Worm (Caenorhabditis elegans) whole organism, L1 larva: Measurements from ENCODE around the gene C08A9.3.

Source experiments
- C16A3.4 ChIP-seq: fragments of 150-350 bp; optimal IDR thresholded peaks from 2 replicates; lab custom pipeline; 2014; ENCODE audit warnings: missing biosample characterization, missing genetic modification characterization
- C34B4.2 ChIP-seq: sonication (generic microtip); optimal IDR thresholded peaks from 2 replicates; lab custom pipeline; 2017; ENCODE audit warnings: mild to moderate bottlenecking, missing genetic modification characterization, missing compliant biosample characterization
- F16B12.6 ChIP-seq: fragments of 150-350 bp; optimal IDR thresholded peaks from 2 replicates; lab custom pipeline; 2014; ENCODE audit warnings: missing biosample characterization, missing genetic modification characterization
- aha-1 ChIP-seq: fragments of 150-350 bp; optimal IDR thresholded peaks from 2 replicates; lab custom pipeline; 2014; ENCODE audit warnings: missing biosample characterization, missing genetic modification characterization
- alr-1 ChIP-seq: fragments of 200-800 bp; sonication (Bioruptor generic); optimal IDR thresholded peaks from 2 replicates; lab custom pipeline; 2018; ENCODE audit warnings: borderline replicate concordance, mild to moderate bottlenecking, missing genetic modification characterization, missing compliant biosample characterization
- ama-1 ChIP-seq: fragments of 150-350 bp; optimal IDR thresholded peaks from 2 replicates; lab custom pipeline; 2014
- ceh-88 ChIP-seq: fragments of 200-800 bp; sonication (Bioruptor generic); IDR thresholded peaks from 2 replicates; pipeline ENCODE4 v1.3.6; 2022; ENCODE audit warnings: missing genetic modification characterization, missing compliant biosample characterization
- ces-1 ChIP-seq: fragments of 150-350 bp; optimal IDR thresholded peaks from 2 replicates; lab custom pipeline; 2014; ENCODE audit warnings: missing biosample characterization, missing genetic modification reagents, missing genetic modification characterization
- dsc-1 ChIP-seq: sonication (generic microtip); optimal IDR thresholded peaks from 2 replicates; lab custom pipeline; 2016; ENCODE audit warnings: mild to moderate bottlenecking, missing genetic modification characterization, missing compliant biosample characterization
- egl-27 ChIP-seq, 2 experiments: fragments of 150-350 bp in 1 of 2; sonication (generic microtip); optimal IDR thresholded peaks; 3 replicates each; lab custom pipeline; 2017 to 2018; ENCODE audit warnings: missing biosample characterization in 2 of 2, missing genetic modification characterization in 2 of 2, missing genetic modification reagents in 2 of 2
- elt-2 ChIP-seq: sonication (generic microtip); optimal IDR thresholded peaks from 2 replicates; lab custom pipeline; 2016; ENCODE audit warnings: missing genetic modification characterization, mild to moderate bottlenecking, inconsistent platforms, missing compliant biosample characterization, missing genetic modification reagents
- elt-3 ChIP-seq, 6 experiments: fragments of 150-350 bp in 1 of 6; sonication (generic microtip); optimal IDR thresholded peaks; 2 replicates each; lab custom pipeline; 2017 to 2018; ENCODE audit warnings: missing biosample characterization in 6 of 6, missing genetic modification characterization in 6 of 6, inconsistent platforms in 1 of 6
- ets-5 ChIP-seq: fragments of 200-800 bp; sonication (Bioruptor generic); IDR thresholded peaks from 2 replicates; pipeline ENCODE4 v1.3.6; 2022; ENCODE audit warnings: missing genetic modification characterization, missing compliant biosample characterization
- fkh-4 ChIP-seq: sonication (generic microtip); optimal IDR thresholded peaks from 2 replicates; lab custom pipeline; 2016; ENCODE audit warnings: missing compliant biosample characterization, missing genetic modification characterization, borderline replicate concordance
- fkh-8 ChIP-seq: sonication (generic microtip); optimal IDR thresholded peaks from 2 replicates; lab custom pipeline; 2016; ENCODE audit warnings: mild to moderate bottlenecking, missing genetic modification characterization, missing compliant biosample characterization
- grh-1 ChIP-seq: fragments of 200-800 bp; sonication (Bioruptor generic); IDR thresholded peaks from 2 replicates; pipeline ENCODE4 v1.3.6; 2022; ENCODE audit warnings: missing genetic modification reagents, missing genetic modification characterization, missing compliant biosample characterization
- hpl-2 ChIP-seq: fragments of 150-350 bp; optimal IDR thresholded peaks from 2 replicates; lab custom pipeline; 2014; ENCODE audit warnings: missing biosample characterization, missing genetic modification reagents, missing genetic modification characterization
- jun-1 ChIP-seq: fragments of 150-350 bp; optimal IDR thresholded peaks from 2 replicates; lab custom pipeline; 2014; ENCODE audit warnings: missing biosample characterization, missing genetic modification reagents, missing genetic modification characterization
- lin-13 ChIP-seq: fragments of 150-350 bp; optimal IDR thresholded peaks from 2 replicates; lab custom pipeline; 2014; ENCODE audit warnings: missing biosample characterization, missing genetic modification reagents, missing genetic modification characterization
- lin-14 ChIP-seq: fragments of 200-800 bp; sonication (Bioruptor generic); optimal IDR thresholded peaks from 2 replicates; lab custom pipeline; 2018; ENCODE audit warnings: mild to moderate bottlenecking, missing genetic modification characterization, moderate library complexity, missing compliant biosample characterization
- lin-35 ChIP-seq, 2 experiments: fragments of 150-350 bp; optimal IDR thresholded peaks; 2 replicates each; lab custom pipeline; 2014; ENCODE audit warnings: missing biosample characterization in 2 of 2, missing genetic modification characterization in 2 of 2, missing genetic modification reagents in 2 of 2
- mab-9 ChIP-seq: fragments of 200-800 bp; sonication (Bioruptor generic); IDR thresholded peaks from 2 replicates; pipeline ENCODE4 v1.3.6; 2022; ENCODE audit warnings: missing genetic modification reagents, missing genetic modification characterization, missing compliant biosample characterization
- mef-2 ChIP-seq: fragments of 150-350 bp; optimal IDR thresholded peaks from 2 replicates; lab custom pipeline; 2014; ENCODE audit warnings: missing biosample characterization, missing genetic modification characterization
- mep-1 ChIP-seq: fragments of 150-350 bp; optimal IDR thresholded peaks from 2 replicates; lab custom pipeline; 2014; ENCODE audit warnings: missing biosample characterization, missing genetic modification characterization
- nhr-11 ChIP-seq: fragments of 150-350 bp; optimal IDR thresholded peaks from 2 replicates; lab custom pipeline; 2014; ENCODE audit warnings: missing biosample characterization, missing genetic modification characterization
- nhr-19 ChIP-seq: fragments of 200-800 bp; sonication (Bioruptor generic); conservative IDR thresholded peaks from 2 replicates; pipeline ENCODE4 v1.3.6; 2022; ENCODE audit warnings: missing genetic modification characterization, missing compliant biosample characterization
- nhr-237 ChIP-seq: fragments of 150-350 bp; optimal IDR thresholded peaks from 2 replicates; lab custom pipeline; 2014; ENCODE audit warnings: missing biosample characterization, missing genetic modification characterization
- nhr-71 ChIP-seq: sonication (generic microtip); optimal IDR thresholded peaks from 2 replicates; lab custom pipeline; 2016; ENCODE audit warnings: mild to moderate bottlenecking, missing genetic modification characterization, moderate library complexity, missing compliant biosample characterization
- nhr-76 ChIP-seq: sonication (generic microtip); optimal IDR thresholded peaks from 2 replicates; lab custom pipeline; 2017; ENCODE audit warnings: missing biosample characterization, missing genetic modification characterization
- nhr-77 ChIP-seq: fragments of 150-350 bp; optimal IDR thresholded peaks from 2 replicates; lab custom pipeline; 2014; ENCODE audit warnings: missing biosample characterization, missing genetic modification characterization
- nhr-85 ChIP-seq: sonication (generic microtip); peaks from one replicate; lab custom pipeline; 2016; ENCODE audit warnings: missing genetic modification characterization, inconsistent platforms, missing compliant biosample characterization
- nhr-90 ChIP-seq: sonication (generic microtip); optimal IDR thresholded peaks from 2 replicates; lab custom pipeline; 2016; ENCODE audit warnings: mild to moderate bottlenecking, missing genetic modification characterization, missing compliant biosample characterization; ENCODE audit not compliant: poor library complexity
- pqm-1 ChIP-seq: sonication (generic microtip); optimal IDR thresholded peaks from 3 replicates; lab custom pipeline; 2017; ENCODE audit warnings: missing biosample characterization, missing genetic modification characterization
- snpc-4 ChIP-seq: fragments of 150-350 bp; optimal IDR thresholded peaks from 2 replicates; lab custom pipeline; 2014; ENCODE audit warnings: missing biosample characterization, missing genetic modification characterization
- snu-23 ChIP-seq: sonication (generic microtip); optimal IDR thresholded peaks from 2 replicates; lab custom pipeline; 2016; ENCODE audit warnings: missing genetic modification characterization, missing compliant biosample characterization
- sox-4 ChIP-seq: sonication (generic microtip); optimal IDR thresholded peaks from 2 replicates; lab custom pipeline; 2016; ENCODE audit warnings: missing genetic modification characterization, missing compliant biosample characterization
- sptf-1 ChIP-seq: fragments of 150-350 bp; optimal IDR thresholded peaks from 2 replicates; lab custom pipeline; 2014; ENCODE audit warnings: missing biosample characterization, missing genetic modification characterization
- sup-37 ChIP-seq: fragments of 200-800 bp; sonication (Bioruptor generic); optimal IDR thresholded peaks from 2 replicates; lab custom pipeline; 2018; ENCODE audit warnings: mild to moderate bottlenecking, missing genetic modification characterization, missing compliant biosample characterization
- swsn-7 ChIP-seq: sonication (generic microtip); optimal IDR thresholded peaks from 2 replicates; lab custom pipeline; 2016; ENCODE audit warnings: missing genetic modification characterization, missing compliant biosample characterization
- tbx-2 ChIP-seq: sonication (generic microtip); optimal IDR thresholded peaks from 2 replicates; lab custom pipeline; 2016; ENCODE audit warnings: missing genetic modification characterization, missing compliant biosample characterization
- tlp-1 ChIP-seq: fragments of 150-350 bp; optimal IDR thresholded peaks from 2 replicates; lab custom pipeline; 2014; ENCODE audit warnings: missing biosample characterization, missing genetic modification characterization
- unc-130 ChIP-seq: fragments of 150-350 bp; optimal IDR thresholded peaks from 2 replicates; lab custom pipeline; 2017; ENCODE audit warnings: missing biosample characterization, missing genetic modification characterization, inconsistent platforms
- unc-30 ChIP-seq: sonication (generic microtip); optimal IDR thresholded peaks from 2 replicates; lab custom pipeline; 2017; ENCODE audit warnings: missing biosample characterization, missing genetic modification characterization
- unc-62 ChIP-seq: fragments of 150-350 bp; optimal IDR thresholded peaks from 2 replicates; lab custom pipeline; 2014; ENCODE audit warnings: missing biosample characterization, missing genetic modification reagents, missing genetic modification characterization
- unc-86 ChIP-seq: sonication (generic microtip); optimal IDR thresholded peaks from 2 replicates; lab custom pipeline; 2016; ENCODE audit warnings: missing genetic modification characterization, missing compliant biosample characterization
- vab-15 ChIP-seq: sonication (generic microtip); optimal IDR thresholded peaks from 2 replicates; lab custom pipeline; 2017; ENCODE audit warnings: missing genotype, mild to moderate bottlenecking, missing genetic modification characterization, missing compliant biosample characterization
- xbp-1 ChIP-seq: sonication (generic microtip); optimal IDR thresholded peaks from 2 replicates; lab custom pipeline; 2016; ENCODE audit warnings: missing genetic modification characterization, missing compliant biosample characterization
- zag-1 ChIP-seq: fragments of 150-350 bp; optimal IDR thresholded peaks from 2 replicates; lab custom pipeline; 2014; ENCODE audit warnings: missing biosample characterization, missing genetic modification characterization
- ztf-11 ChIP-seq, 2 experiments: sonication (generic microtip); optimal IDR thresholded peaks; 2 replicates each; lab custom pipeline; 2016 to 2017; ENCODE audit warnings: missing genetic modification characterization in 2 of 2, missing biosample characterization in 1 of 2, missing compliant biosample characterization in 1 of 2

C08A9.3 gene

ce11 chrX:17066937-17067336 lies 26.2 kb downstream of the C08A9.3 start:
- peak; percentile 79 for TF ChIP-seq elt-2 (tag; lab: Kevin White, UChicago)
- no peak for TF ChIP-seq unc-30
- no peak for TF ChIP-seq elt-3 (tag; optimal IDR thresholded peaks at IDR 0.05; lab: Kevin White, UChicago)
- TF ChIP-seq lin-14, result peak; percentile 12
- peak in 1 of 2 experiments; percentile 33 for TF ChIP-seq lin-35 (GFP tag; optimal IDR thresholded peaks at IDR 0.05; lab: Kevin White, UChicago)
- TF ChIP-seq, all 84 proteins: peak for 3

ce11 chrX:17064820-17065219 lies 28.3 kb downstream of the C08A9.3 start:
- TF ChIP-seq nhr-237 (tag; lab: Kevin White, UChicago), result no peak
- TF ChIP-seq lin-35 (GFP tag; optimal IDR thresholded peaks at IDR 0.05; lab: Kevin White, UChicago), result peak in 1 of 2 experiments; percentile 39
- no peak for TF ChIP-seq unc-130
- no peak for TF ChIP-seq mab-9 (GFP tag; lab: Robert Waterston, UW)
- peak; percentile 33 for TF ChIP-seq tbx-2 (tag; lab: Kevin White, UChicago)
- no peak for TF ChIP-seq hpl-2 (GFP tag; lab: Kevin White, UChicago)
- peak; percentile 76 for TF ChIP-seq elt-2 (tag; lab: Kevin White, UChicago)
- TF ChIP-seq tlp-1 (tag; lab: Kevin White, UChicago), result no peak
- TF ChIP-seq sup-37 (GFP tag; lab: Kevin White, UChicago), result no peak
- peak; percentile 22 for TF ChIP-seq nhr-77
- no peak for TF ChIP-seq nhr-11

ce11 chrX:17063749-17064252 lies 29.3 kb downstream of the C08A9.3 start:
- TF ChIP-seq unc-86 (tag; lab: Kevin White, UChicago) (no peak), alr-1 (no peak), swsn-7 (tag; lab: Kevin White, UChicago) (peak; percentile 16), snpc-4 (no peak), lin-35 (GFP tag; optimal IDR thresholded peaks at IDR 0.05; lab: Kevin White, UChicago) (peak in 1 of 2 experiments; percentile 80), fkh-8 (tag; lab: Kevin White, UChicago) (no peak), C16A3.4 (tag; lab: Kevin White, UChicago) (peak; percentile 63), ces-1 (GFP tag; lab: Kevin White, UChicago) (no peak), unc-62 (GFP tag; lab: Kevin White, UChicago) (no peak), nhr-71 (tag; lab: Kevin White, UChicago) (peak; percentile 91), C34B4.2 (no peak), ceh-88 (no peak), egl-27 (tag; optimal IDR thresholded peaks at IDR 0.05; lab: Kevin White, UChicago) (no peak), nhr-77 (no peak), lin-13 (GFP tag; lab: Kevin White, UChicago) (peak; percentile 39), tbx-2 (tag; lab: Kevin White, UChicago) (peak; percentile 67), snu-23 (peak; percentile 81), grh-1 (GFP tag; lab: Robert Waterston, UW) (no peak), sptf-1 (no peak), ama-1 (lab: Kevin White, UChicago) (no peak), xbp-1 (peak; percentile 17), mab-9 (GFP tag; lab: Robert Waterston, UW) (no peak), elt-2 (tag; lab: Kevin White, UChicago) (peak; percentile 70), dsc-1 (tag; lab: Kevin White, UChicago) (no peak), ets-5 (GFP tag; lab: Robert Waterston, UW) (no peak), sup-37 (GFP tag; lab: Kevin White, UChicago) (no peak), pqm-1 (tag; lab: Kevin White, UChicago) (no peak), vab-15 (no peak), fkh-4 (tag; lab: Kevin White, UChicago) (no peak), nhr-76 (tag; lab: Kevin White, UChicago) (no peak), ztf-11 (tag; optimal IDR thresholded peaks at IDR 0.05; lab: Kevin White, UChicago) (no peak), F16B12.6 (tag; lab: Kevin White, UChicago) (no peak), nhr-19 (GFP tag; lab: Robert Waterston, UW) (peak; percentile 80), nhr-90 (tag; lab: Kevin White, UChicago) (peak; percentile 80), nhr-85 (tag; lab: Kevin White, UChicago) (peak; percentile 97), jun-1 (no peak), lin-14 (peak; percentile 88), mep-1 (tag; lab: Kevin White, UChicago) (peak; percentile 66), sox-4 (no peak), tlp-1 (tag; lab: Kevin White, UChicago) (no peak), mef-2 (tag; lab: Kevin White, UChicago) (no peak), zag-1 (no peak), aha-1 (tag; lab: Kevin White, UChicago) (no peak)
